Worm (Caenorhabditis elegans) whole organism, L2 larva: ENCODE data around the gene Y38E10A.28.

Experiments
- aly-2 ChIP-seq: fragments of 150-350 bp; optimal IDR thresholded peaks from 2 replicates; lab custom pipeline; 2014; ENCODE audit warnings: missing biosample characterization, missing genetic modification characterization
- blmp-1 ChIP-seq: sonication (generic microtip); optimal IDR thresholded peaks from 2 replicates; lab custom pipeline; 2017; ENCODE audit warnings: missing genetic modification characterization, mild to moderate bottlenecking, missing compliant biosample characterization, antibody characterized with exemption, moderate library complexity; ENCODE audit not compliant: insufficient read depth
- elt-1 ChIP-seq: fragments of 150-350 bp; optimal IDR thresholded peaks from 2 replicates; lab custom pipeline; 2014; ENCODE audit warnings: missing biosample characterization, missing genetic modification characterization
- lin-13 ChIP-seq: fragments of 150-350 bp; optimal IDR thresholded peaks from 2 replicates; lab custom pipeline; 2014; ENCODE audit warnings: missing biosample characterization, missing genetic modification reagents, missing genetic modification characterization
- skn-1 ChIP-seq: sonication (generic microtip); optimal IDR thresholded peaks from 2 replicates; lab custom pipeline; 2017; ENCODE audit warnings: missing biosample characterization, missing genetic modification characterization
- unc-39 ChIP-seq: fragments of 150-350 bp; optimal IDR thresholded peaks from 2 replicates; lab custom pipeline; 2014; ENCODE audit warnings: missing biosample characterization, missing genetic modification characterization
- ztf-4 ChIP-seq: fragments of 150-350 bp; optimal IDR thresholded peaks from 2 replicates; lab custom pipeline; 2014; ENCODE audit warnings: missing biosample characterization, missing genetic modification characterization

DNA sequence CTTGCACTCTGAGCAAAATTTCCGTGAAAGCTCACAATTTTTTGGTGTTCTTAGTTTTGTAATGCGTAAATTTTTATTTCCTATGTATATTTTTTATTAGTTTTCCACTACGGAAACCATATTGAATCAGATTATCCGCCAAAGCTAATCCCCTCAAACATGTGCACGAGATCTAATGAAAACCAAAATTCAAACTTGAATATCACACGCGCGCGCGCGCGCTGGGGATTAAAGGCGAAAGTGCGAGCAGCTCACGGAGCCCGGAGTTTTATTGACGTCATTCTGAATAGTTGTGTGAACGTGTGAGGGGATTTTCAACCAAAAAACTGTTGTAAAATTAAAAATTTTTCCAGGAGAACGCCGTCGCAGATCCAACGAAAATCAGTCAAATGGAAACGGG is 39.4 kb downstream of the Y38E10A.28 start:
- TF ChIP-seq skn-1 (tag; lab: Kevin White, UChicago) (no peak), elt-1 (tag; lab: Kevin White, UChicago) (no peak), aly-2 (tag; lab: Kevin White, UChicago) (no peak), unc-39 (tag; lab: Kevin White, UChicago) (no peak), ztf-4 (tag; lab: Kevin White, UChicago) (no peak), blmp-1 (tag; lab: Kevin White, UChicago) (no peak), lin-13 (GFP tag; lab: Kevin White, UChicago) (no peak)
